Worm (Caenorhabditis elegans) whole organism, late embryonic: ENCODE measurements around the gene flp-21.

ENCODE experiments used
- K09A11.1 ChIP-seq: sonication (generic microtip); optimal IDR thresholded peaks from 2 replicates; lab custom pipeline; 2017; ENCODE audit warnings: antibody characterized with exemption, mild to moderate bottlenecking, missing genetic modification characterization, missing compliant biosample characterization; ENCODE audit not compliant: insufficient read depth
- ceh-24 ChIP-seq: sonication (generic microtip); optimal IDR thresholded peaks from 2 replicates; lab custom pipeline; 2016; ENCODE audit warnings: mild to moderate bottlenecking, missing genetic modification characterization, missing compliant biosample characterization
- dmd-4 ChIP-seq: sonication (generic microtip); optimal IDR thresholded peaks from 2 replicates; lab custom pipeline; 2016; ENCODE audit warnings: borderline replicate concordance, missing genetic modification characterization, missing compliant biosample characterization
- elt-2 ChIP-seq: sonication (generic microtip); optimal IDR thresholded peaks from 2 replicates; lab custom pipeline; 2016; ENCODE audit warnings: missing genetic modification reagents, missing genetic modification characterization, missing compliant biosample characterization
- gmeb-2 ChIP-seq: sonication (generic microtip); optimal IDR thresholded peaks from 2 replicates; lab custom pipeline; 2016; ENCODE audit warnings: missing genetic modification characterization, inconsistent platforms, missing compliant biosample characterization
- lin-11 ChIP-seq: fragments of 200-800 bp; sonication (Bioruptor generic); optimal IDR thresholded peaks from 2 replicates; lab custom pipeline; 2018; ENCODE audit warnings: mild to moderate bottlenecking, missing genetic modification characterization, missing compliant biosample characterization
- nfya-1 ChIP-seq: sonication (generic microtip); optimal IDR thresholded peaks from 2 replicates; lab custom pipeline; 2017; ENCODE audit warnings: missing genetic modification characterization, mild to moderate bottlenecking, missing compliant biosample characterization, antibody characterized with exemption, moderate library complexity
- pqm-1 ChIP-seq: sonication (generic microtip); optimal IDR thresholded peaks from 2 replicates; lab custom pipeline; 2016; ENCODE audit warnings: missing genetic modification characterization, missing compliant biosample characterization
- pros-1 ChIP-seq: fragments of 150-350 bp; optimal IDR thresholded peaks from 2 replicates; lab custom pipeline; 2014; ENCODE audit warnings: missing biosample characterization, missing genetic modification reagents, missing genetic modification characterization
- sox-4 ChIP-seq: sonication (generic microtip); optimal IDR thresholded peaks from 2 replicates; lab custom pipeline; 2017; ENCODE audit warnings: mild to moderate bottlenecking, missing genetic modification characterization, inconsistent platforms, missing compliant biosample characterization
- syd-9 ChIP-seq: sonication (generic microtip); optimal IDR thresholded peaks from 2 replicates; lab custom pipeline; 2016; ENCODE audit warnings: mild to moderate bottlenecking, missing genetic modification characterization, moderate library complexity, missing compliant biosample characterization
- tbx-2 ChIP-seq: sonication (generic microtip); optimal IDR thresholded peaks from 2 replicates; lab custom pipeline; 2016; ENCODE audit warnings: missing genetic modification characterization, missing compliant biosample characterization
- unc-42 ChIP-seq: sonication (generic microtip); optimal IDR thresholded peaks from 2 replicates; lab custom pipeline; 2016; ENCODE audit warnings: missing genotype, missing genetic modification characterization, missing compliant biosample characterization
- unc-86 ChIP-seq: sonication (generic microtip); optimal IDR thresholded peaks from 2 replicates; lab custom pipeline; 2016; ENCODE audit warnings: missing genetic modification characterization, missing compliant biosample characterization

DNA sequence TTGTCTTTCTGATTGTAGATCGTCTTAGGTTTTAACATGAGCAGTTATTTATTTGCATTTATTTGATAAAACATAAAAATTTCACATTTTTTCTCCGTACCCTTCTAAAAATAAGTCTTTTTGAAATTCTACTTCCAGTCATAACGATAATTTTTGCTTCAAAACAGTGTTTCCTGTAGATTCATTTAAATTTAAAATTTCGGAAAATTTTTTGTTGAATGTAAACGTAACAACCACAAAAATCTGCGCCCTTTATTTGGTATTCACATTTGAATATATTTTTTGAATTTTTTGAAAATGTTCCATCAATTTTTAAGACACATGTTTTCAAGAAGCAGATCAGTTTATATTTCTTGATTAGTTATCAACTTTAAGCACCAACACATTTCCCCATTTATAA lies 47.8 kb upstream of the flp-21 start:
- no peak for TF ChIP-seq K09A11.1 (tag; lab: Kevin White, UChicago)
- no peak for TF ChIP-seq nfya-1
- TF ChIP-seq dmd-4 (tag; lab: Kevin White, UChicago), result no peak
- no peak for TF ChIP-seq sox-4 (tag; lab: Kevin White, UChicago)
- TF ChIP-seq pqm-1 (tag; lab: Kevin White, UChicago), result no peak
- no peak for TF ChIP-seq gmeb-2
- TF ChIP-seq tbx-2 (tag; lab: Kevin White, UChicago), result no peak
- no peak for TF ChIP-seq unc-42 (tag; lab: Kevin White, UChicago)
- no peak for TF ChIP-seq syd-9 (tag; lab: Kevin White, UChicago)
- TF ChIP-seq lin-11 (tag; lab: Kevin White, UChicago), result no peak
- no peak for TF ChIP-seq unc-86 (tag; lab: Kevin White, UChicago)
- no peak for TF ChIP-seq pros-1
- no peak for TF ChIP-seq ceh-24 (tag; lab: Kevin White, UChicago)
- TF ChIP-seq elt-2, result no peak
